Worm (Caenorhabditis elegans) whole organism, L4/young adult: ENCODE measurements around the gene ZK896.4.

ENCODE experiments used
- W03F9.2 ChIP-seq: fragments of 150-350 bp; optimal IDR thresholded peaks from 2 replicates; lab custom pipeline; 2014; ENCODE audit warnings: missing biosample characterization, missing genetic modification characterization
- dao-5 ChIP-seq: sonication (generic microtip); optimal IDR thresholded peaks from 2 replicates; lab custom pipeline; 2016; ENCODE audit warnings: missing genotype, missing genetic modification characterization, moderate library complexity, missing compliant biosample characterization
- him-1 ChIP-seq: sonication (generic microtip); optimal IDR thresholded peaks from 2 replicates; lab custom pipeline; 2016; ENCODE audit warnings: missing genotype, missing genetic modification reagents, missing genetic modification characterization, missing compliant biosample characterization

DNA sequence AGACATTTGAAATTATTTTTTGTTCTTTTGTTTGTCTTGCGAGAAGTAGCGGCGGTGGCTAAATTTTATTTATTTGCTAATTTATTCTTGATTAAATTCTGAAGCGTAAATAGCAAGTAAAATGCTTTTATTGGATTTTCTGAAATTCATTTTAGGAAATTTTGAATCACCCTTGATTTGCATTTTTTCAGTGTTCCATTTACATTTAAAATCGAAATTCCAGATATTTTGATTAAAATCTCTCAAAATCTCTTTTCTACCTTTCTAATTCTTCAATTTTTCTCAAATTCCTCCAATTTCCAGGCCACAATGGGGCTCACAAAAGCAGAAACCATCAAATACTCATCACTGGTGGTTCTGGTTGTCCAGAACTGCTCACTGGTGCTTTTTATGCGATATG, 27.8 kb downstream of the ZK896.4 start, which contains the start of gene nstp-5:
- TF ChIP-seq him-1 (tag; lab: Kevin White, UChicago) = no peak
- TF ChIP-seq dao-5 (tag; lab: Kevin White, UChicago) = no peak
- TF ChIP-seq W03F9.2 (tag; lab: Kevin White, UChicago) = no peak
